Worm (Caenorhabditis elegans) whole organism, young adult: ENCODE data around the gene him-8.

Experiments used
- F52B5.7 ChIP-seq: sonication (generic microtip); optimal IDR thresholded peaks from 2 replicates; lab custom pipeline; 2016; ENCODE audit warnings: mild to moderate bottlenecking, missing genetic modification characterization, missing compliant biosample characterization
- K12H6.12 ChIP-seq: fragments of 200-800 bp; sonication (Bioruptor generic); optimal IDR thresholded peaks from 2 replicates; lab custom pipeline; 2018; ENCODE audit warnings: mild to moderate bottlenecking, missing genetic modification characterization, missing compliant biosample characterization
- aptf-2 ChIP-seq: fragments of 200-800 bp; sonication (Bioruptor generic); conservative IDR thresholded peaks from 2 replicates; pipeline ENCODE4 v1.3.6; 2022; ENCODE audit warnings: missing genetic modification reagents, missing genetic modification characterization, missing compliant biosample characterization
- athp-1 ChIP-seq: sonication (generic microtip); optimal IDR thresholded peaks from 2 replicates; lab custom pipeline; 2017; ENCODE audit warnings: mild to moderate bottlenecking, missing genetic modification characterization, missing compliant biosample characterization
- ets-4 ChIP-seq: fragments of 200-800 bp; sonication (Bioruptor generic); optimal IDR thresholded peaks from 2 replicates; lab custom pipeline; 2018; ENCODE audit warnings: mild to moderate bottlenecking, missing genetic modification characterization, missing compliant biosample characterization
- lag-1 ChIP-seq: fragments of 200-800 bp; sonication (Bioruptor generic); IDR thresholded peaks from 2 replicates; pipeline ENCODE4 v1.3.6; 2022; ENCODE audit warnings: missing genetic modification reagents, missing genetic modification characterization, missing compliant biosample characterization
- madf-6 ChIP-seq: fragments of 200-800 bp; sonication (Bioruptor generic); IDR thresholded peaks from 2 replicates; pipeline ENCODE4 v1.3.6; 2022; ENCODE audit warnings: missing genetic modification reagents, missing genetic modification characterization, missing compliant biosample characterization
- repo-1 ChIP-seq: sonication (generic microtip); optimal IDR thresholded peaks from 2 replicates; lab custom pipeline; 2017; ENCODE audit warnings: mild to moderate bottlenecking, missing genetic modification characterization, missing compliant biosample characterization
- sea-2 ChIP-seq: fragments of 200-800 bp; sonication (Bioruptor generic); IDR thresholded peaks from 2 replicates; pipeline ENCODE4 v1.3.6; 2022; ENCODE audit warnings: missing genetic modification characterization, missing compliant biosample characterization
- snpc-3.4 ChIP-seq: sonication (generic microtip); optimal IDR thresholded peaks from 2 replicates; lab custom pipeline; 2017; ENCODE audit warnings: missing genetic modification characterization, mild to moderate bottlenecking, missing compliant biosample characterization, antibody characterized with exemption, moderate library complexity, missing genotype, missing genetic modification reagents
- unc-62 ChIP-seq: fragments of 150-350 bp; optimal IDR thresholded peaks from 2 replicates; lab custom pipeline; 2014; ENCODE audit warnings: missing biosample characterization, missing genetic modification reagents, missing genetic modification characterization
- xnd-1 ChIP-seq: sonication (generic microtip); optimal IDR thresholded peaks from 2 replicates; lab custom pipeline; 2016; ENCODE audit warnings: missing genotype, missing genetic modification reagents, missing genetic modification characterization, missing compliant biosample characterization

ce11 chrIV:10538584-10538983 is 23.1 kb upstream of the him-8 start, which contains the start of gene T07G12.4:
- TF ChIP-seq snpc-3.4 (tag; lab: Kevin White, UChicago) (no peak), lag-1 (GFP tag; lab: Robert Waterston, UW) (no peak), sea-2 (GFP tag; lab: Robert Waterston, UW) (no peak), ets-4 (GFP tag; lab: Kevin White, UChicago) (no peak), madf-6 (GFP tag; lab: Robert Waterston, UW) (no peak), K12H6.12 (tag; lab: Kevin White, UChicago) (no peak), repo-1 (tag; lab: Kevin White, UChicago) (no peak), unc-62 (GFP tag; lab: Kevin White, UChicago) (no peak), athp-1 (no peak), aptf-2 (GFP tag; lab: Robert Waterston, UW) (no peak), F52B5.7 (tag; lab: Kevin White, UChicago) (no peak), xnd-1 (no peak)
